Fruit fly (Drosophila melanogaster) whole organism, embryonic: ENCODE results near the gene scramb2.

Source experiments
- Ada2b ChIP-seq: fragments of 200-800 bp; sonication (Bioruptor generic); IDR thresholded peaks from 2 replicates; pipeline ENCODE4 v1.3.6; 2022; ENCODE audit warnings: missing biosample characterization, missing genetic modification characterization
- Asciz ChIP-seq: fragments of 200-800 bp; sonication (Bioruptor generic); optimal IDR thresholded peaks from 2 replicates; lab custom pipeline; 2017; ENCODE audit warnings: missing biosample characterization, mild to moderate bottlenecking, missing genetic modification characterization, missing genetic modification reagents
- CG10431 ChIP-seq: fragments of 200-800 bp; sonication (Bioruptor generic); optimal IDR thresholded peaks from 3 replicates; lab custom pipeline; 2018; ENCODE audit warnings: missing biosample characterization, mild to moderate bottlenecking, missing genetic modification characterization
- CG10654 ChIP-seq: fragments of 200-800 bp; sonication (Bioruptor generic); optimal IDR thresholded peaks from 2 replicates; lab custom pipeline; 2016; ENCODE audit warnings: missing biosample characterization, missing genetic modification characterization
- CG11695 ChIP-seq: fragments of 200-800 bp; sonication (Bioruptor generic); IDR thresholded peaks from 3 replicates; pipeline ENCODE4 v1.3.6; 2022; ENCODE audit warnings: missing biosample characterization, missing genetic modification characterization
- CG12155 ChIP-seq: fragments of 200-800 bp; sonication (Bioruptor generic); optimal IDR thresholded peaks from 3 replicates; lab custom pipeline; 2016; ENCODE audit warnings: missing biosample characterization, missing genetic modification characterization
- CG12391 ChIP-seq: fragments of 200-800 bp; sonication (Bioruptor generic); optimal IDR thresholded peaks from 3 replicates; lab custom pipeline; 2018; ENCODE audit warnings: missing biosample characterization, mild to moderate bottlenecking, missing genetic modification characterization, moderate library complexity
- CG14441 ChIP-seq: fragments of 200-800 bp; sonication (Bioruptor generic); IDR thresholded peaks from 2 replicates; pipeline ENCODE4 v1.3.6; 2022; ENCODE audit warnings: missing biosample characterization, missing genetic modification characterization
- CG14860 ChIP-seq: fragments of 200-800 bp; sonication (Bioruptor generic); IDR thresholded peaks from 3 replicates; pipeline ENCODE4 v1.3.6; 2022; ENCODE audit warnings: missing biosample characterization, missing genetic modification characterization; ENCODE audit not compliant: partially characterized antibody
- CG14965 ChIP-seq: fragments of 200-800 bp; sonication (Bioruptor generic); optimal IDR thresholded peaks from 2 replicates; lab custom pipeline; 2016; ENCODE audit warnings: missing biosample characterization, missing genetic modification characterization, borderline replicate concordance
- CG17612 ChIP-seq: fragments of 200-800 bp; sonication (Bioruptor generic); IDR thresholded peaks from 2 replicates; pipeline ENCODE4 v1.3.6; 2022; ENCODE audit warnings: missing biosample characterization, missing genetic modification characterization
- CG2199 ChIP-seq: fragments of 200-800 bp; sonication (Bioruptor generic); IDR thresholded peaks from 3 replicates; pipeline ENCODE4 v1.3.6; 2022; ENCODE audit warnings: missing biosample characterization, missing genetic modification characterization
- CG2875 ChIP-seq: fragments of 200-800 bp; sonication (Bioruptor generic); optimal IDR thresholded peaks from 2 replicates; lab custom pipeline; 2017; ENCODE audit warnings: missing biosample characterization, mild to moderate bottlenecking, missing genetic modification characterization, missing genetic modification reagents
- CG30403 ChIP-seq: fragments of 200-800 bp; sonication (Bioruptor generic); optimal IDR thresholded peaks from 3 replicates; lab custom pipeline; 2016; ENCODE audit warnings: missing biosample characterization, missing genetic modification characterization
- CG31388 ChIP-seq: fragments of 200-800 bp; sonication (Bioruptor generic); optimal IDR thresholded peaks from 2 replicates; lab custom pipeline; 2016; ENCODE audit warnings: missing biosample characterization, missing genetic modification characterization
- CG34376 ChIP-seq: fragments of 200-800 bp; sonication (Bioruptor generic); optimal IDR thresholded peaks from 2 replicates; lab custom pipeline; 2018; ENCODE audit warnings: missing biosample characterization, mild to moderate bottlenecking, missing genetic modification characterization
- CG3838 ChIP-seq: fragments of 200-800 bp; sonication (Bioruptor generic); optimal IDR thresholded peaks from 3 replicates; lab custom pipeline; 2016; ENCODE audit warnings: missing biosample characterization, missing genetic modification characterization
- CG3847 ChIP-seq: fragments of 200-800 bp; sonication (Bioruptor generic); IDR thresholded peaks from 2 replicates; pipeline ENCODE4 v1.3.6; 2022; ENCODE audit warnings: missing biosample characterization, missing genetic modification characterization
- CG43689 ChIP-seq: fragments of 200-800 bp; sonication (Bioruptor generic); IDR thresholded peaks from 2 replicates; pipeline ENCODE4 v1.3.6; 2022; ENCODE audit warnings: missing biosample characterization, missing genetic modification characterization
- CG4730 ChIP-seq: fragments of 200-800 bp; sonication (Bioruptor generic); IDR thresholded peaks from 2 replicates; pipeline ENCODE4 v1.3.6; 2022; ENCODE audit warnings: missing biosample characterization, missing genetic modification characterization
- CG6854 ChIP-seq: fragments of 200-800 bp; sonication (Bioruptor generic); optimal IDR thresholded peaks from 3 replicates; lab custom pipeline; 2017; ENCODE audit warnings: missing biosample characterization, mild to moderate bottlenecking, missing genetic modification characterization
- CG8765 ChIP-seq: fragments of 200-800 bp; sonication (Bioruptor generic); IDR thresholded peaks from 2 replicates; pipeline ENCODE4 v1.3.6; 2022; ENCODE audit warnings: missing biosample characterization, missing genetic modification characterization
- Dfd ChIP-seq, 2 experiments: fragments of >200 bp; optimal IDR thresholded peaks; 2 replicates each; lab custom pipeline; 2017; ENCODE audit warnings: missing biosample characterization in 2 of 2, missing genetic modification characterization in 2 of 2
- Doc2 ChIP-seq: fragments of 200-800 bp; sonication (Bioruptor generic); IDR thresholded peaks from 2 replicates; pipeline ENCODE4 v1.3.6; 2022; ENCODE audit warnings: missing biosample characterization, missing genetic modification characterization
- Fer2 ChIP-seq: fragments of 200-800 bp; sonication (Bioruptor generic); optimal IDR thresholded peaks from 2 replicates; lab custom pipeline; 2018; ENCODE audit warnings: missing biosample characterization, mild to moderate bottlenecking, missing genetic modification characterization, moderate library complexity
- HLH3B ChIP-seq: fragments of 200-800 bp; sonication (Bioruptor generic); IDR thresholded peaks from 2 replicates; pipeline ENCODE4 v1.3.6; 2022; ENCODE audit warnings: missing biosample characterization, missing genetic modification characterization
- HmgZ ChIP-seq: fragments of 200-800 bp; sonication (Bioruptor generic); optimal IDR thresholded peaks from 2 replicates; lab custom pipeline; 2018; ENCODE audit warnings: missing biosample characterization, mild to moderate bottlenecking, missing genetic modification characterization
- MESR4 ChIP-seq: fragments of 200-800 bp; sonication (Bioruptor generic); optimal IDR thresholded peaks from 2 replicates; lab custom pipeline; 2018; ENCODE audit warnings: missing biosample characterization, mild to moderate bottlenecking, missing genetic modification characterization, moderate library complexity
- Mes4 ChIP-seq: fragments of 200-800 bp; sonication (Bioruptor generic); optimal IDR thresholded peaks from 2 replicates; lab custom pipeline; 2016; ENCODE audit warnings: missing biosample characterization, missing genetic modification characterization
- Mrtf ChIP-seq: fragments of 200-800 bp; sonication (Bioruptor generic); IDR thresholded peaks from 3 replicates; pipeline ENCODE4 v1.3.6; 2022; ENCODE audit warnings: missing biosample characterization, missing genetic modification characterization
- Nf-YA ChIP-seq: fragments of 200-800 bp; sonication (Bioruptor generic); IDR thresholded peaks from 2 replicates; pipeline ENCODE4 v1.3.6; 2022; ENCODE audit warnings: missing biosample characterization, missing genetic modification characterization
- Nf-YB ChIP-seq: fragments of 200-800 bp; sonication (Bioruptor generic); optimal IDR thresholded peaks from 3 replicates; lab custom pipeline; 2019; ENCODE audit warnings: missing biosample characterization, mild to moderate bottlenecking, missing genetic modification characterization, moderate library complexity
- Optix ChIP-seq: fragments of 200-800 bp; sonication (Bioruptor generic); IDR thresholded peaks from 3 replicates; pipeline ENCODE4 v1.3.6; 2022; ENCODE audit warnings: missing biosample characterization, missing genetic modification characterization
- Pdp1 ChIP-seq, 2 experiments: fragments of 200-800 bp; sonication (Bioruptor generic); optimal IDR thresholded peaks; 3 replicates each; lab custom pipeline; 2016; ENCODE audit warnings: missing biosample characterization in 2 of 2, missing genetic modification characterization in 2 of 2, mild to moderate bottlenecking in 1 of 2, moderate library complexity in 1 of 2
- Sry-δ ChIP-seq: fragments of 200-800 bp; sonication (Bioruptor generic); optimal IDR thresholded peaks from 2 replicates; lab custom pipeline; 2016; ENCODE audit warnings: missing biosample characterization, missing genetic modification characterization
- cas ChIP-seq: fragments of 200-800 bp; sonication (Bioruptor generic); IDR thresholded peaks from 2 replicates; pipeline ENCODE4 v1.3.6; 2022; ENCODE audit warnings: missing biosample characterization, missing genetic modification characterization
- crol ChIP-seq: fragments of 200-800 bp; sonication (Bioruptor generic); IDR thresholded peaks from 2 replicates; pipeline ENCODE4 v1.3.6; 2022; ENCODE audit warnings: missing biosample characterization, missing genetic modification characterization
- dmrt99B ChIP-seq: fragments of 200-800 bp; sonication (Bioruptor generic); optimal IDR thresholded peaks from 2 replicates; lab custom pipeline; 2018; ENCODE audit warnings: missing biosample characterization, mild to moderate bottlenecking, missing genetic modification characterization, moderate library complexity
- eyg ChIP-seq: fragments of 200-800 bp; sonication (Bioruptor generic); optimal IDR thresholded peaks from 3 replicates; lab custom pipeline; 2016; ENCODE audit warnings: missing biosample characterization, missing genetic modification characterization
- fu2 ChIP-seq: fragments of 200-800 bp; sonication (Bioruptor generic); optimal IDR thresholded peaks from 2 replicates; lab custom pipeline; 2016; ENCODE audit warnings: missing biosample characterization, missing genetic modification characterization
- lbe ChIP-seq: fragments of 200-800 bp; sonication (Bioruptor generic); optimal IDR thresholded peaks from 2 replicates; lab custom pipeline; 2016; ENCODE audit warnings: missing biosample characterization, mild to moderate bottlenecking, missing genetic modification characterization
- lilli ChIP-seq: fragments of 200-800 bp; sonication (Bioruptor generic); optimal IDR thresholded peaks from 3 replicates; lab custom pipeline; 2016; ENCODE audit warnings: missing biosample characterization, missing genetic modification characterization
- lov ChIP-seq, 2 experiments: fragments of 200-800 bp in 1 of 2; fragments of >200 bp in 1 of 2; sonication (Bioruptor generic) in 1 of 2; IDR thresholded peaks in 1 of 2; optimal IDR thresholded peaks in 1 of 2; 2 replicates in 1 of 2; 3 replicates in 1 of 2; pipeline versions ENCODE4 v1.3.6 to Lab custom; 2017 to 2022; ENCODE audit warnings: missing biosample characterization in 1 of 2, missing genetic modification characterization in 1 of 2
- mld ChIP-seq: fragments of 200-800 bp; sonication (Bioruptor generic); IDR thresholded peaks from 3 replicates; pipeline ENCODE4 v1.3.6; 2022; ENCODE audit warnings: missing biosample characterization, missing genetic modification characterization; ENCODE audit not compliant: partially characterized antibody
- nerfin-1 ChIP-seq: fragments of 200-800 bp; sonication (Bioruptor generic); optimal IDR thresholded peaks from 3 replicates; lab custom pipeline; 2019; ENCODE audit warnings: missing biosample characterization, mild to moderate bottlenecking, missing genetic modification characterization, moderate library complexity
- stc ChIP-seq: fragments of 200-800 bp; sonication (Bioruptor generic); IDR thresholded peaks from 2 replicates; pipeline ENCODE4 v1.3.6; 2022; ENCODE audit warnings: missing biosample characterization, missing genetic modification characterization
- sug ChIP-seq: fragments of 200-800 bp; optimal IDR thresholded peaks from 2 replicates; lab custom pipeline; 2019; ENCODE audit warnings: missing biosample characterization, mild to moderate bottlenecking, missing genetic modification characterization, moderate library complexity
- tll ChIP-seq, 2 experiments: fragments of 200-800 bp in 1 of 2; fragments of >200 bp in 1 of 2; sonication (Bioruptor generic) in 1 of 2; optimal IDR thresholded peaks; 2 replicates each; lab custom pipeline; 2017 to 2019; ENCODE audit warnings: missing biosample characterization in 2 of 2, missing genetic modification characterization in 2 of 2, mild to moderate bottlenecking in 1 of 2, moderate library complexity in 1 of 2
- tna ChIP-seq: fragments of 200-800 bp; sonication (Bioruptor generic); IDR thresholded peaks from 2 replicates; pipeline ENCODE4 v1.3.6; 2022; ENCODE audit warnings: missing biosample characterization, missing genetic modification characterization; ENCODE audit not compliant: partially characterized antibody
- vnd ChIP-seq: fragments of 200-800 bp; sonication (Bioruptor generic); IDR thresholded peaks from 3 replicates; pipeline ENCODE4 v1.3.6; 2022; ENCODE audit warnings: missing biosample characterization, missing genetic modification characterization; ENCODE audit not compliant: partially characterized antibody
- wdn ChIP-seq: fragments of 200-800 bp; sonication (Bioruptor generic); IDR thresholded peaks from 2 replicates; pipeline ENCODE4 v1.3.6; 2022; ENCODE audit warnings: missing biosample characterization, missing genetic modification characterization

Gene scramb2

DNA sequence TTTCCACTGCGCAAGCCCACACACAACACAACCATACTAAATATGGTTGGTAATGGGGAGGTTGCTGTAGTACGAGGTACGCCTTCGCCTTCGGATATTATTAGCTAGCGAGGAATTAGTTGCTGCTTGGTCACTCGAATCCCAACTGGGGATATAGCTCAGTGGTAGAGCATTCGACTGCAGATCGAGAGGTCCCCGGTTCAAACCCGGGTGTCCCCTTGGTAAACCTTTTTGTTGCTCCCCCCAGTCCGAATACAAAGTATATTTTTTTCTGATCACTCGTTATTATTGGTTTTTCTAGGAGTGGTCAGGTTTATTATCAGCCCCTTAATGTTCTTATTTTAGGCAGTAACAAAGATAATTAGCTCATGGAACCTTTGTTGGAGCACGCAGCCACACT is 49.0 kb upstream of the scramb2 start (continued):
- TF ChIP-seq Fer2 (tag; lab: Kevin White, UChicago) (no peak), CG3838 (GFP tag; lab: Kevin White, UChicago) (no peak), dmrt99B (tag; lab: Kevin White, UChicago) (no peak), wdn (no peak), Asciz (GFP tag; lab: Kevin White, UChicago) (no peak), CG14860 (GFP tag; lab: Robert Waterston, UW) (peak; percentile 76), CG12155 (GFP tag; lab: Kevin White, UChicago) (no peak), Nf-YA (GFP tag; lab: Robert Waterston, UW) (no peak), CG8765 (GFP tag; lab: Robert Waterston, UW) (no peak), CG14441 (GFP tag; lab: Robert Waterston, UW) (no peak), CG11695 (no peak), lov (optimal IDR thresholded peaks at IDR 0.05; lab: Kevin White, UChicago) (no peak), lov (GFP tag; IDR thresholded peaks at IDR 0.05; lab: Robert Waterston, UW) (peak; percentile 28; the same call in 1 of the 3 replicates), CG2875 (GFP tag; lab: Kevin White, UChicago) (no peak), tna (GFP tag; lab: Robert Waterston, UW) (peak; percentile 80), Optix (GFP tag; lab: Robert Waterston, UW) (no peak), CG34376 (no peak), vnd (peak; percentile 71), Doc2 (GFP tag; lab: Robert Waterston, UW) (no peak), MESR4 (GFP tag; lab: Kevin White, UChicago) (no peak), lbe (no peak), Ada2b (GFP tag; lab: Robert Waterston, UW) (no peak), CG4730 (GFP tag; lab: Robert Waterston, UW) (no peak), cas (GFP tag; lab: Robert Waterston, UW) (no peak), CG6854 (GFP tag; lab: Kevin White, UChicago) (peak; percentile 28), Pdp1 (GFP tag; optimal IDR thresholded peaks at IDR 0.05; lab: Kevin White, UChicago) (no peak), Dfd (GFP tag; optimal IDR thresholded peaks at IDR 0.05; lab: Kevin White, UChicago) (no peak), CG14965 (no peak), Sry-δ (GFP tag; lab: Kevin White, UChicago) (no peak), CG3847 (no peak), HmgZ (tag; lab: Kevin White, UChicago) (no peak), mld (GFP tag; lab: Robert Waterston, UW) (peak; percentile 76), CG10654 (GFP tag; lab: Kevin White, UChicago) (no peak), lilli (GFP tag; lab: Kevin White, UChicago) (no peak), tll (GFP tag; optimal IDR thresholded peaks at IDR 0.05; lab: Kevin White, UChicago) (no peak), nerfin-1 (tag; lab: Kevin White, UChicago) (no peak), CG12391 (tag; lab: Kevin White, UChicago) (no peak), stc (GFP tag; lab: Robert Waterston, UW) (no peak; the same call in 1 of the 2 replicates), CG43689 (no peak), Nf-YB (no peak), CG2199 (GFP tag; lab: Robert Waterston, UW) (0 out of 3 replicates have a peak, but pooled peaks have one; percentile 6), Mrtf (GFP tag; lab: Robert Waterston, UW) (no peak), CG31388 (no peak), HLH3B (GFP tag; lab: Robert Waterston, UW) (no peak), Mes4 (no peak), sug (tag; lab: Kevin White, UChicago) (no peak), crol (GFP tag; lab: Robert Waterston, UW) (no peak), fu2 (GFP tag; lab: Kevin White, UChicago) (no peak), CG30403 (GFP tag; lab: Kevin White, UChicago) (no peak), CG10431 (GFP tag; lab: Kevin White, UChicago) (no peak), CG17612 (GFP tag; lab: Robert Waterston, UW) (no peak), eyg (GFP tag; lab: Kevin White, UChicago) (no peak)
